Fruit fly (Drosophila melanogaster) Kc167 (cell line): ENCODE data around the gene dpr5.

ENCODE experiments used
- Myc ChIP-seq: fragments of >200 bp; optimal IDR thresholded peaks from 2 replicates; lab custom pipeline; 2017; ENCODE audit warnings: missing external identifiers
- Sin3A ChIP-seq: fragments of >200 bp; optimal IDR thresholded peaks from 2 replicates; lab custom pipeline; 2018; ENCODE audit warnings: missing external identifiers
- h ChIP-seq: fragments of >200 bp; optimal IDR thresholded peaks from 3 replicates; lab custom pipeline; 2018; ENCODE audit warnings: missing external identifiers
- insv ChIP-seq: fragments of >200 bp; optimal IDR thresholded peaks from 3 replicates; lab custom pipeline; 2018; ENCODE audit warnings: missing external identifiers
- psq ChIP-seq: fragments of >200 bp; optimal IDR thresholded peaks from 2 replicates; lab custom pipeline; 2017; ENCODE audit warnings: missing external identifiers
- ttk ChIP-seq: sonication (Bioruptor generic); optimal IDR thresholded peaks from 2 replicates; lab custom pipeline; 2017; ENCODE audit warnings: missing external identifiers

The dpr5 gene

DNA sequence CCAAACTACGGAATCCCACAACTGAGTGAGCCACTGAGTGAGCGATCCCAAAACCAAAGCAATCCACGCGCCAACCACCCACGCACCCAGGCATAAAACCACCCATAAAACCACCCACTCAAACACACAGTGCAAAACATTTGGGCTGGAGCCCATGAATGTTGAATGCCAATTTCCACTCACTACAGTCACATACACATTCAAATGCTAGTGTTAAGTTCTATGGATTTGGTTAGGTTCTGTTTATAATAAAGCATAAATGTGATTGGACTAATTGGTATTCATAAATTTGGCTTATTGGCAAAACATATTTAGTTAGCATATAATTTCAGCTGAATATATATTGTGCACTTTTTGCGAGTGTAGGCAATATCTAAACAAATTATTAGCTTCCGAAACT is 30.0 kb upstream of the dpr5 start:
- TF ChIP-seq Myc (lab: Kevin White, UChicago) (no peak), ttk (lab: Kevin White, UChicago) (no peak), psq (no peak), Sin3A (lab: Kevin White, UChicago) (no peak), insv (no peak), h (lab: Kevin White, UChicago) (no peak)

DNA sequence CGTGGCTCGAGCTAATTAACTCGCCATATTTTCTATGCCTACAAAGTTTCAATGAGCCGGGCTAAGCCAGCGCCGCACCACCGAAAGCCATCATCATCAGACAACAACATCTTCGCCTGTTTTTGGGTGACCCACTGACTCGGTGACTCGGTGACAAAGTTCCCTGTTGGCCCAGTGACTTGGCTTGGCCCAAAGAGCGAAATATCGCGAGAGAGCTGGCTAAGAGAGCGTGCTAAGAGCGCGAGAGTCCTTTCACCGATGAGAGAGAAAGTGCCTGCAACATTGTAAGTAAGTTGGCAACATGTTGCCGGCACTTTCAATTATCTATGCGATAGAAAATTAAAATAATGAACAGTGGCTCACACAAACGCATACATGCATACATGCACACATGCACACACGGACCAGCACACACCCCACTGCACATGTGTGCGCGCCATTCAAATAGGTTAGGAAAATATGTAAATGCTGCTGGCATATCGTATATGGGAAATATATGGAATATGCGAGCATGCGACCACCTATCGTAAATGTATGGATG is 16.4 kb upstream of the dpr5 start:
- no peak for TF ChIP-seq Sin3A (lab: Kevin White, UChicago)
- TF ChIP-seq ttk (lab: Kevin White, UChicago) = no peak
- no peak for TF ChIP-seq insv
- no peak for TF ChIP-seq Myc (lab: Kevin White, UChicago)

DNA sequence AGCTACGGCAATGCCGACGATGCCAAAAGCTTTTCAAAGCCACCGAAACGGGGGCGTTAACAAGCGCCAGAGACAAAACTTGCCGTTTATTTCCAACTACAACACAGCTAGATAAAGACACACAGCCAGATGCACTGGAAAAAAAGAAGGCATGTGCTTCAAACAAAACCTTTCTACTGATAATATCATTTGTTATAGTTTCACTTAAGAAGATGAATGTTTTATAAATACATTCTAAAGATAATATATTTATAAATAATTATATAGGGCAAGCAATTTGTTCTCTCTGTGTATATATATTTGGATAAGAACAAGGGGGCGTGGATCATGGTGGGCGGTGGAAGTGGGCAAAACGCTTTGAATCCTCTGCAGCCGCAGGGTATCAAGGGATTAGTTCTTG is 9.5 kb upstream of the dpr5 start:
- TF ChIP-seq psq (no peak), Myc (lab: Kevin White, UChicago) (no peak), Sin3A (lab: Kevin White, UChicago) (no peak), h (lab: Kevin White, UChicago) (no peak), ttk (lab: Kevin White, UChicago) (no peak), insv (no peak)

DNA sequence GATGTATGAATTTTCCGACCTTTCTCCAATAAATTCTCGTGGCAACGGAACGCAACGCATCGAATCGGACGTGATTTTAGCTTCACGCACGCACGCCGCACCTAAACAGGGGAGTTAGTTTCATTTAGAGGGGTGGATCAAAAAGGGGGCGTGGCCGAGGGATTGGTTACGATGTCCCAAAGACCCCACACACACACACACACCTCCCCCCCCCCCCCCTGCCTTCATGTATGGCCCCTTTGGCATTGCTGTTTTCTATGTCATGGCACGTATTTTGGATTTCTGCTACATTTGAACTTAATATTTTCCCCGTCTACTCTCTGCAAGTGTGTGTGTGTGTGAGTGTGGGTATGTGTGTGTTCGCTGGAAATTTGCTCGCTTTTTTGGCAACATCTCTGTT is 32.1 kb downstream of the dpr5 start:
- TF ChIP-seq psq = no peak
- TF ChIP-seq ttk (lab: Kevin White, UChicago) = no peak
- no peak for TF ChIP-seq Sin3A (lab: Kevin White, UChicago)
- no peak for TF ChIP-seq insv
- TF ChIP-seq Myc (lab: Kevin White, UChicago) = no peak
- TF ChIP-seq h (lab: Kevin White, UChicago) = no peak

DNA sequence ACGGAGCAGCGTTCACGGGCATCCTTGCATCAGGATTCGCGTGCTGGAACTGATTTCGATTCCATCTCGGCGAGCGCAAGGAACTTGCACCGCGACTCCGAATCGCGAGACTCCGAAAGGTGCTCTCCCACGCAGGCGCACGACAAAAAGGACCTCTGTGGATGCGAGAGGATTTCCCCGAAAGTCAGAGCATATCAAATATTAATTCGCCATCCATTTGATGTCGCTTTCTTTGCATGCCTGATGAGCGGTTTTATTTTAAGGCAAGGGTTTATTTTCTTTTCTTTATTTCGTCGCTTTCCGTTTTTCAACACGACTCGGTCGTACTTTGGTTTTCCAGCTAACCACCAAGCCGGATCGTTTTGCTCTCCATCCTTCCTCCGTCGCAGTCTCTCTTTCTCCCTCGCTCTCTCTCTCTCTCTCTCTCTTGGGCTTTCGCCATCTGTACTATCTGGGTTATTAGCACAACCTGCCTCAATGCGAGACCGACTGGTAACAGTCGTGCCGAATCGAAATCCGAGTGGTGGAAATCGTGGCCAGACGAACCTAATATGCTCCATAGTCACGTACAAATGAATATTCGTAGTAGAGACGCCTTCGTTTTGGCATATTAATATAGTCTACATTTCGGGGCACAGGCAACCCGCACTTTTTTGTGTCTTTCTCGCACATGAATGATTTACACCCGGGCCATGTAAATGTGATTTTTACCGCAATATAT is 43.3 kb downstream of the dpr5 start, which contains the start of gene dpr4:
TSS of gene dpr4 (minus strand) at position 51 of the 721 bp plus-strand sequence.
- TF ChIP-seq Sin3A (lab: Kevin White, UChicago) = no peak

DNA sequence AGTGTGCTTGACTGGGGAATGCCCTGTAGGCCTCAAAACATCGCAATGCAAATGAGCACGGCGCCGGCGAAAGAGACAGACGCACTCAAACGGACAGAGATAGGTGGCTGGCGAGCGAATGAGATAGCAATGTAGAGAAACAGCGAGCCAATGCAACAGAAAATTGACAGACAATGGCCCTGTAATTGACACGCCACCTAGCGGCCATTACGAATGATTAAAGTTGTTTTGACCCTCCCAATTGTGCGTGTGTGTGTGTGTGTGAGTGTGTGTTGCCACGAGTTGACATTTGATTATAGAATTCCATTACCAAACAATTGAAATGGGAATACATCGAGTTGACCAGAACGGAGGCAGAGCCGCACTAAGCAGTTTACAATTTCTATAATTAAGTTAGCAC is 44.4 kb downstream of the dpr5 start:
- TF ChIP-seq h (lab: Kevin White, UChicago) (no peak), ttk (lab: Kevin White, UChicago) (no peak), psq (no peak), Myc (lab: Kevin White, UChicago) (no peak), insv (no peak), Sin3A (lab: Kevin White, UChicago) (no peak)

DNA sequence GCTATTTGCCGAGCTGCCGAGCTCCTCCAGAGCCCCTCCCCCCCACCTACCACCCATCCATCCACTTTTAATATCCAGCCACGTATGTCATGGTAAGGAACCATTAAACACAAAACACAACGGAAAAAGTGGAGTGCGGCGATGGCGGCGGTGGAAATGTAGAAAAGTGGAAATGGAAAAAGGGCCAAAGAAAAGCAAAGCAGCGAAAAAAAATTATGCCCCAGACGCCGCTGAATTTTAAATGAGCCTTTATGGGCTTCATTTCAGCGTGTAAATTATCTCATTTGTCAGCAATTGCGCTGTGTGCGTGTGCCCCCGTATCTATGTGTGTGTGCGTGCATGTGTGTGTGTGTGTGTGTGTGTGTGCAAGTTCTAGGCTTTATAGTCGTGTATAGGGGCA is 51.3 kb downstream of the dpr5 start:
- TF ChIP-seq insv = no peak
- TF ChIP-seq Myc (lab: Kevin White, UChicago) = no peak
- TF ChIP-seq h (lab: Kevin White, UChicago) = no peak
- TF ChIP-seq Sin3A (lab: Kevin White, UChicago) = no peak

DNA sequence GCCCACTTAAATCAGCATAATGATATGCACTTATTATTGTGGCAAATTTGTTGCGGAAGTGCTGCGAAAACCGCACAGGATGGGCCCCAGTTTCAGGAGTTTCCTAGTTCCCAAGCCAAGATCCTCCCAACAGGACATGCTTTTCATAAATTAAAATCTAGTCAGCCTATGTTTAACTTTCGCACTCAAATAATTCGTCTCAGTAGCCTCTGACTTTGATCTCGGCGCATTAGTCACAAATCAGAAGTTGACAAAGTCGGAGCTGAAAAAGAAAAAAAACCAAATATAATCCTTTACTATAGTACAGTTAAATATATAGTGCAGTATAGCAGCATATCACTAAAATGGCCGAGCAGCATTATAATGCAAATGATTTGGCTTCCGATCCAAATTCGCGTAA is 54.1 kb downstream of the dpr5 start, which contains the start of gene CG14708:
TSS of gene CG14708 (plus strand) at position 301 of the 400 bp plus-strand sequence.
- TF ChIP-seq psq = no peak
- TF ChIP-seq h (lab: Kevin White, UChicago) = no peak
- TF ChIP-seq Myc (lab: Kevin White, UChicago) = no peak
- no peak for TF ChIP-seq insv

DNA sequence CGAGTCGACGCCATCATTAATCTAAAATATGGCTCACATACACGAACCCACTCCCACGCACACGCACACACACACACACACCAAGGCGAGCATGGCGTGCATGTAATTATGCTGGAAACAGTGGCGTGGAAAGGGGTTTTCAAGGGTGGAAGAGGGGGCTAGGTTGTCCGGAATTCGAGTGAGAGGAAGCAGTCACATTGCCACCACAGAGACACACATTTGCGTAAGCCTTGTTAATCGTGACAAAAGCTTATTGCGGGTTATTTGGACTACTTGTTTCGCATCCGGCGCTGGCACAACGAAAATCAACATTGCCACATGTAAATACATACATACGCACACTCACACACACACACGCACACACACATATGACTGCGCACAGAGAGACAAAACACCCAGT is 55.2 kb downstream of the dpr5 start:
- TF ChIP-seq h (lab: Kevin White, UChicago) (no peak), Sin3A (lab: Kevin White, UChicago) (no peak), Myc (lab: Kevin White, UChicago) (no peak), insv (no peak), ttk (lab: Kevin White, UChicago) (no peak), psq (no peak)
